Worm (Caenorhabditis elegans) whole organism, late embryonic: ENCODE results near the gene ins-22.

Experiments
- ama-1 ChIP-seq: fragments of 150-350 bp; optimal IDR thresholded peaks from 2 replicates; lab custom pipeline; 2014
- ceh-14 ChIP-seq: sonication (generic microtip); optimal IDR thresholded peaks from 2 replicates; lab custom pipeline; 2016; ENCODE audit warnings: missing genotype, missing genetic modification characterization, missing compliant biosample characterization
- ceh-18 ChIP-seq: sonication (generic microtip); optimal IDR thresholded peaks from 2 replicates; lab custom pipeline; 2016; ENCODE audit warnings: missing genetic modification characterization, missing compliant biosample characterization
- lim-6 ChIP-seq: sonication (generic microtip); optimal IDR thresholded peaks from 2 replicates; lab custom pipeline; 2016; ENCODE audit warnings: missing genetic modification characterization, missing compliant biosample characterization
- pag-3 ChIP-seq: sonication (generic microtip); optimal IDR thresholded peaks from 2 replicates; lab custom pipeline; 2016; ENCODE audit warnings: missing compliant biosample characterization, missing genetic modification characterization, borderline replicate concordance
- pqm-1 ChIP-seq: sonication (generic microtip); optimal IDR thresholded peaks from 2 replicates; lab custom pipeline; 2016; ENCODE audit warnings: missing genetic modification characterization, missing compliant biosample characterization
- sox-2 ChIP-seq: fragments of 200-800 bp; sonication (Bioruptor generic); IDR thresholded peaks from 2 replicates; pipeline ENCODE4 v1.3.6; 2022; ENCODE audit warnings: missing genetic modification reagents, missing genetic modification characterization, missing compliant biosample characterization
- unc-55 ChIP-seq: sonication (generic microtip); optimal IDR thresholded peaks from 2 replicates; lab custom pipeline; 2017; ENCODE audit warnings: missing biosample characterization, missing genetic modification reagents, missing genetic modification characterization

ce11 chrIII:9988352-9988751 lies 37.7 kb upstream of the ins-22 start, which contains the start of gene C05B5.1:
- TF ChIP-seq ceh-14 (tag; lab: Kevin White, UChicago), result no peak
- TF ChIP-seq unc-55, result no peak
- no peak for TF ChIP-seq ceh-18 (tag; lab: Kevin White, UChicago)
- no peak for TF ChIP-seq sox-2 (GFP tag; lab: Robert Waterston, UW)
- no peak for TF ChIP-seq ama-1 (lab: Kevin White, UChicago)
- no peak for TF ChIP-seq lim-6 (tag; lab: Kevin White, UChicago)
- TF ChIP-seq pag-3, result no peak
- TF ChIP-seq pqm-1 (tag; lab: Kevin White, UChicago), result no peak
